Worm (Caenorhabditis elegans): ENCODE results near the gene Y41E3.22.

DNA sequence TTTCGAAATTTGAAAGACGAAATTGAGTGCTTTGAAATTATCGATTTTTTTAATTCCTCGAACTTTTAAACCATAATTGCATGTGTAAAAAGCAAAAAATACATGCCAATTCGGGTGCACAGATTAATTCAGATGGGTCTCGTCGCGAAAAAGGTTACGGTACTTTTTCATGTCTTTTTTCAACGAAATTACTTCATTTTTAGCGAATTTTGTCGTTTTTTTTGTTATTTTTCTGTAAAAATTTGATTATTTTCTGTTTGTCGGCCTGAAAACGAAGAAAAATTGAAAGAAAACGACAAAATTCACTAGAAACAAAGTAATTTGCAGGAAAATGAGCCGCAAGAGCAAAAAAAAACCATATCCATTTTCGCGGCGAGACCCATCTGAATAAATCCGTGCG lies 4.3 kb downstream of the Y41E3.22 start:
- TF ChIP-seq R02D3.7 (tag; optimal IDR thresholded peaks at IDR 0.05) (no peak), F13H6.1 (tag; optimal IDR thresholded peaks at IDR 0.05) (no peak), nhr-11 (tag; optimal IDR thresholded peaks at IDR 0.05) (no peak), fos-1 (tag; optimal IDR thresholded peaks at IDR 0.05) (no peak), nhr-237 (tag; optimal IDR thresholded peaks at IDR 0.05) (no peak), aly-2 (tag; optimal IDR thresholded peaks at IDR 0.05) (no peak), alr-1 (tag; optimal IDR thresholded peaks at IDR 0.05) (no peak), unc-62 (GFP tag; optimal IDR thresholded peaks at IDR 0.05) (no peak), egl-27 (tag; optimal IDR thresholded peaks at IDR 0.05) (no peak), skn-1 (tag; optimal IDR thresholded peaks at IDR 0.05) (no peak), ama-1 (optimal IDR thresholded peaks at IDR 0.05) (no peak), unc-55 (GFP tag; optimal IDR thresholded peaks at IDR 0.05) (no peak)
